Fruit fly (Drosophila melanogaster): Measurements from ENCODE around the gene CG31642.

DNA sequence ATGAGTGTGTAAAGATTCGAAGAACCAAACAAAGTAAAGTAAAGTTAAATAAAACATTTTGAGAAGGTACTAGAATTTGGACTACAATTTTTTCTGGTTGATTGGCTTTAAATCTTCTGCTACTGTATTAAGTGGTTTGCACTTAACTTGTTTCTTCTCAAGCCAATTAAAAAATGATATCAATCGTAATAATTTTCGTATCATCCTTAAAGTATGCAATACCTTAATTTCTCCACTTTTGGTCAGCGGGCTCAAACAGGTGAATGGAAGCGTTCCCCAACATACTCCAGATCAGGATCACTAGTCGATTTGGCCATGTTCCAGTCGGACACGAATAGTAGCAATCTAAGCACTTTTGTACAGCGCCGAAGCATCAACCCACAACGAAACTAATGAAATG, 44.4 kb upstream of the CG31642 start:
- TF ChIP-seq esg (GFP tag; conservative IDR thresholded peaks at IDR 0.05): no peak
- no peak for TF ChIP-seq CG31388 (GFP tag; optimal IDR thresholded peaks at IDR 0.05)
- TF ChIP-seq luna (GFP tag; optimal IDR thresholded peaks at IDR 0.05): no peak
- no peak for TF ChIP-seq CG2199 (GFP tag; IDR thresholded peaks at IDR 0.05)
- no peak for TF ChIP-seq ewg (GFP tag; optimal IDR thresholded peaks at IDR 0.05)
- no peak for TF ChIP-seq CG18262 (tag; optimal IDR thresholded peaks at IDR 0.05)

Data from whole organism, embryonic.